Worm (Caenorhabditis elegans) whole organism, L3 larva: Measurements from ENCODE around the gene Y53F4B.19.

Source experiments
- aly-2 ChIP-seq: fragments of 150-350 bp; optimal IDR thresholded peaks from 2 replicates; lab custom pipeline; 2014; ENCODE audit warnings: missing biosample characterization, missing genetic modification characterization
- daf-12 ChIP-seq: fragments of 150-350 bp; optimal IDR thresholded peaks from 2 replicates; lab custom pipeline; 2014; ENCODE audit warnings: missing biosample characterization, missing genetic modification reagents, missing genetic modification characterization
- egl-27 ChIP-seq: sonication (generic microtip); optimal IDR thresholded peaks from 4 replicates; lab custom pipeline; 2017; ENCODE audit warnings: missing biosample characterization, missing genetic modification reagents, missing genetic modification characterization
- snpc-4 ChIP-seq: fragments of 150-350 bp; optimal IDR thresholded peaks from 2 replicates; lab custom pipeline; 2014; ENCODE audit warnings: missing biosample characterization, missing genetic modification characterization
- tbx-2 ChIP-seq: sonication (generic microtip); optimal IDR thresholded peaks from 2 replicates; lab custom pipeline; 2016; ENCODE audit warnings: mild to moderate bottlenecking, missing genetic modification characterization, missing compliant biosample characterization

Gene Y53F4B.19

DNA sequence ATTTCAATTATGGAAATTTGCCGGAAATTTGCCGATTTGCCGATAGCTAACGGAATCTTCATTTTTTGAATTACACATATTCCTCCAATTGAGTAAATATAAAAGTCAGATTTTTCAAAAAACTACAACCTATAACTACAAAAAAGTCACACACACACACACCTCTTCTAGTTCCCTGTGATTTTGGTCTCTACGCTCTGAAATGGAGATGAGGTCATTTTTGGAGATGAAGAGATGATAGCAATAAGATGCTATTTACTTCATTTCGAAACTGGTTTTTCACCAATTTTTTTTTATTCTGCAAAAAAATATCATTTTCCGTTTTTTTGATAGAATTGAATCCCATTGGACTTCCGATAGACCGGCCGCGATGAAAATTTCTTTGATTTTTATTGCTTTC lies 47.5 kb downstream of the Y53F4B.19 start, which contains the start of gene Y53F4B.23:
TSS of gene Y53F4B.23 (plus strand) at position 312 of the 400 bp plus-strand sequence.
- no peak for TF ChIP-seq daf-12 (tag; lab: Kevin White, UChicago)
- no peak for TF ChIP-seq tbx-2 (tag; lab: Kevin White, UChicago)
- TF ChIP-seq aly-2, result no peak
- TF ChIP-seq egl-27 (tag; lab: Kevin White, UChicago), result no peak
- TF ChIP-seq snpc-4 (tag; lab: Kevin White, UChicago), result no peak
- TF ChIP-seq, all 47 proteins: peak for 0
